Fruit fly (Drosophila melanogaster) whole organism, embryonic: ENCODE measurements around the gene CG9782.
A peak's percentile ranks its signal among the peaks of the same experiment; 100 is the strongest.

Experiments used
- Atf3 ChIP-seq: fragments of 200-800 bp; sonication (Bioruptor generic); optimal IDR thresholded peaks from 3 replicates; lab custom pipeline; 2016; ENCODE audit warnings: missing biosample characterization, missing genetic modification characterization
- Bteb2 ChIP-seq: fragments of 200-800 bp; sonication (Bioruptor generic); optimal IDR thresholded peaks from 2 replicates; lab custom pipeline; 2016; ENCODE audit warnings: missing biosample characterization, missing genetic modification characterization
- CG10147 ChIP-seq: fragments of 200-800 bp; sonication (Bioruptor generic); optimal IDR thresholded peaks from 2 replicates; lab custom pipeline; 2019; ENCODE audit warnings: missing biosample characterization, mild to moderate bottlenecking, missing genetic modification characterization, moderate library complexity
- CG11723 ChIP-seq: fragments of 200-800 bp; sonication (Bioruptor generic); optimal IDR thresholded peaks from 2 replicates; lab custom pipeline; 2017; ENCODE audit warnings: missing biosample characterization, mild to moderate bottlenecking, missing genetic modification characterization
- CG12219 ChIP-seq: fragments of 200-800 bp; sonication (Bioruptor generic); optimal IDR thresholded peaks from 3 replicates; lab custom pipeline; 2018; ENCODE audit warnings: missing biosample characterization, mild to moderate bottlenecking, missing genetic modification characterization
- CG1603 ChIP-seq: fragments of 200-800 bp; sonication (Bioruptor generic); optimal IDR thresholded peaks from 2 replicates; lab custom pipeline; 2019; ENCODE audit warnings: missing biosample characterization, mild to moderate bottlenecking, missing genetic modification characterization, moderate library complexity
- CG17361 ChIP-seq: fragments of 200-800 bp; sonication (Bioruptor generic); IDR thresholded peaks from 3 replicates; pipeline ENCODE4 v1.3.6; 2022; ENCODE audit warnings: missing biosample characterization, missing genetic modification characterization
- CG17385 ChIP-seq: fragments of 200-800 bp; sonication (Bioruptor generic); optimal IDR thresholded peaks from 3 replicates; lab custom pipeline; 2018; ENCODE audit warnings: missing biosample characterization, mild to moderate bottlenecking, missing genetic modification characterization
- CG17912 ChIP-seq: fragments of 200-800 bp; sonication (Bioruptor generic); optimal IDR thresholded peaks from 2 replicates; lab custom pipeline; 2018; ENCODE audit warnings: missing biosample characterization, mild to moderate bottlenecking, missing genetic modification characterization
- CG2199 ChIP-seq: fragments of 200-800 bp; sonication (Bioruptor generic); IDR thresholded peaks from 3 replicates; pipeline ENCODE4 v1.3.6; 2022; ENCODE audit warnings: missing biosample characterization, missing genetic modification characterization
- CG32532 ChIP-seq: fragments of 200-800 bp; sonication (Bioruptor generic); IDR thresholded peaks from 2 replicates; pipeline ENCODE4 v1.3.6; 2022; ENCODE audit warnings: missing biosample characterization, missing genetic modification characterization
- CG3726 ChIP-seq: fragments of 200-800 bp; sonication (Bioruptor generic); IDR thresholded peaks from 3 replicates; pipeline ENCODE4, ENCODE4 v1.3.6; 2022; ENCODE audit warnings: missing biosample characterization, missing genetic modification characterization
- CG4617 ChIP-seq: fragments of 200-800 bp; sonication (Bioruptor generic); optimal IDR thresholded peaks from 3 replicates; lab custom pipeline; 2016; ENCODE audit warnings: missing biosample characterization, missing genetic modification characterization, borderline replicate concordance
- CG4707 ChIP-seq: fragments of 200-800 bp; sonication (Bioruptor generic); optimal IDR thresholded peaks from 2 replicates; lab custom pipeline; 2018; ENCODE audit warnings: missing biosample characterization, mild to moderate bottlenecking, missing genetic modification characterization, moderate library complexity
- CG7963 ChIP-seq: fragments of 200-800 bp; sonication (Bioruptor generic); IDR thresholded peaks from 3 replicates; pipeline ENCODE4 v1.3.6; 2022; ENCODE audit warnings: missing biosample characterization, missing genetic modification characterization; ENCODE audit not compliant: partially characterized antibody
- CG8388 ChIP-seq: fragments of 200-800 bp; sonication (Bioruptor generic); optimal IDR thresholded peaks from 2 replicates; lab custom pipeline; 2019; ENCODE audit warnings: missing biosample characterization, mild to moderate bottlenecking, missing genetic modification characterization, moderate library complexity
- CG9727 ChIP-seq: fragments of 200-800 bp; sonication (Bioruptor generic); optimal IDR thresholded peaks from 3 replicates; lab custom pipeline; 2017; ENCODE audit warnings: missing biosample characterization, mild to moderate bottlenecking, missing genetic modification characterization
- Dll ChIP-seq: fragments of 200-800 bp; sonication (Bioruptor generic); IDR thresholded peaks from 4 replicates; pipeline ENCODE4 v1.3.6; 2022; ENCODE audit warnings: missing biosample characterization, missing genetic modification characterization; ENCODE audit not compliant: partially characterized antibody
- Doc3 ChIP-seq: fragments of 200-800 bp; sonication (Bioruptor generic); IDR thresholded peaks from 3 replicates; pipeline ENCODE4 v1.3.6; 2022; ENCODE audit warnings: missing biosample characterization, missing genetic modification characterization; ENCODE audit not compliant: partially characterized antibody
- E2f1 ChIP-seq: fragments of 200-800 bp; sonication (Bioruptor generic); IDR thresholded peaks from 2 replicates; pipeline ENCODE4 v1.3.6; 2022; ENCODE audit warnings: missing biosample characterization, missing genetic modification characterization
- Gug ChIP-seq: fragments of 200-800 bp; sonication (Bioruptor generic); IDR thresholded peaks from 4 replicates; pipeline ENCODE4 v1.3.6; 2022; ENCODE audit warnings: missing biosample characterization, missing genetic modification characterization
- HLH4C ChIP-seq: fragments of 200-800 bp; sonication (Bioruptor generic); IDR thresholded peaks from 3 replicates; pipeline ENCODE4 v1.3.6; 2022; ENCODE audit warnings: missing biosample characterization, missing genetic modification characterization; ENCODE audit not compliant: partially characterized antibody
- Hr78 ChIP-seq, 2 experiments: fragments of 200-800 bp in 1 of 2; fragments of >200 bp in 1 of 2; sonication (Bioruptor generic) in 1 of 2; optimal IDR thresholded peaks; 2 replicates each; lab custom pipeline; 2017 to 2019; ENCODE audit warnings: missing biosample characterization in 2 of 2, missing genetic modification characterization in 2 of 2, mild to moderate bottlenecking in 1 of 2, moderate library complexity in 1 of 2
- Mad ChIP-seq: fragments of 200-800 bp; sonication (Bioruptor generic); optimal IDR thresholded peaks from 2 replicates; lab custom pipeline; 2016; ENCODE audit warnings: missing biosample characterization, missing genetic modification characterization
- Med ChIP-seq: fragments of 200-800 bp; sonication (Bioruptor generic); peaks from one replicate; lab custom pipeline; 2016; ENCODE audit warnings: missing biosample characterization, missing genetic modification characterization, mild to moderate bottlenecking, inconsistent platforms, moderate library complexity
- Nf-YB ChIP-seq: fragments of 200-800 bp; sonication (Bioruptor generic); optimal IDR thresholded peaks from 3 replicates; lab custom pipeline; 2019; ENCODE audit warnings: missing biosample characterization, mild to moderate bottlenecking, missing genetic modification characterization, moderate library complexity
- Rfx ChIP-seq: fragments of 200-800 bp; sonication (Bioruptor generic); IDR thresholded peaks from 2 replicates; pipeline ENCODE4 v1.3.6; 2022; ENCODE audit warnings: missing biosample characterization, missing genetic modification characterization
- Trl ChIP-seq, 3 experiments: fragments of >200 bp in 2 of 3; fragments of 200-800 bp in 1 of 3; sonication (Bioruptor generic) in 1 of 3; optimal IDR thresholded peaks; 2 replicates in 1 of 3; 3 replicates in 2 of 3; lab custom pipeline; 2016 to 2017; ENCODE audit warnings: missing biosample characterization in 1 of 3, missing genetic modification characterization in 1 of 3
- Xrp1 ChIP-seq: fragments of 200-800 bp; sonication (Bioruptor generic); IDR thresholded peaks from 2 replicates; pipeline ENCODE4 v1.3.6; 2022; ENCODE audit warnings: missing biosample characterization, missing genetic modification characterization
- chinmo ChIP-seq: fragments of 200-800 bp; sonication (Bioruptor generic); IDR thresholded peaks from 4 replicates; pipeline ENCODE4 v1.3.6; 2022; ENCODE audit warnings: missing biosample characterization, missing genetic modification characterization; ENCODE audit not compliant: partially characterized antibody
- dan ChIP-seq: fragments of 200-800 bp; sonication (Bioruptor generic); IDR thresholded peaks from 2 replicates; pipeline ENCODE4 v1.3.6; 2022; ENCODE audit warnings: missing biosample characterization, missing genetic modification characterization
- exex ChIP-seq: fragments of 200-800 bp; sonication (Bioruptor generic); optimal IDR thresholded peaks from 4 replicates; lab custom pipeline; 2018; ENCODE audit warnings: missing biosample characterization, mild to moderate bottlenecking, missing genetic modification characterization, moderate library complexity
- gcm ChIP-seq: fragments of 200-800 bp; sonication (Bioruptor generic); optimal IDR thresholded peaks from 2 replicates; lab custom pipeline; 2019; ENCODE audit warnings: missing biosample characterization, mild to moderate bottlenecking, missing genetic modification characterization, moderate library complexity
- hb ChIP-seq: fragments of 200-800 bp; sonication (Bioruptor generic); IDR thresholded peaks from 3 replicates; pipeline ENCODE4 v1.3.6; 2022; ENCODE audit warnings: missing biosample characterization, missing genetic modification characterization; ENCODE audit not compliant: partially characterized antibody
- lilli ChIP-seq: fragments of 200-800 bp; sonication (Bioruptor generic); optimal IDR thresholded peaks from 3 replicates; lab custom pipeline; 2016; ENCODE audit warnings: missing biosample characterization, missing genetic modification characterization
- nerfin-2 ChIP-seq: fragments of 200-800 bp; sonication (Bioruptor generic); IDR thresholded peaks from 2 replicates; pipeline ENCODE4 v1.3.6; 2022; ENCODE audit warnings: missing biosample characterization, missing genetic modification characterization; ENCODE audit not compliant: partially characterized antibody
- peb ChIP-seq: fragments of 200-800 bp; sonication (Bioruptor generic); IDR thresholded peaks from 2 replicates; pipeline ENCODE4 v1.3.6; 2022; ENCODE audit warnings: missing biosample characterization, missing genetic modification characterization
- phol ChIP-seq: fragments of 200-800 bp; sonication (Bioruptor generic); optimal IDR thresholded peaks from 3 replicates; lab custom pipeline; 2018; ENCODE audit warnings: missing biosample characterization, mild to moderate bottlenecking, missing genetic modification characterization, moderate library complexity
- row ChIP-seq: fragments of 200-800 bp; sonication (Bioruptor generic); IDR thresholded peaks from 3 replicates; pipeline ENCODE4 v1.3.6; 2022; ENCODE audit warnings: missing biosample characterization, missing genetic modification characterization
- shn ChIP-seq: fragments of 200-800 bp; sonication (Bioruptor generic); optimal IDR thresholded peaks from 3 replicates; lab custom pipeline; 2016; ENCODE audit warnings: missing biosample characterization, missing genetic modification characterization
- sna ChIP-seq: fragments of 200-800 bp; sonication (Bioruptor generic); IDR thresholded peaks from 2 replicates; pipeline ENCODE4 v1.3.6; 2022; ENCODE audit warnings: missing biosample characterization, missing genetic modification characterization; ENCODE audit not compliant: partially characterized antibody
- sr ChIP-seq: fragments of 200-800 bp; sonication (Bioruptor generic); IDR thresholded peaks from 3 replicates; pipeline ENCODE4 v1.3.6; 2022; ENCODE audit warnings: missing biosample characterization, missing genetic modification characterization
- sug ChIP-seq: fragments of 200-800 bp; optimal IDR thresholded peaks from 2 replicates; lab custom pipeline; 2019; ENCODE audit warnings: missing biosample characterization, mild to moderate bottlenecking, missing genetic modification characterization, moderate library complexity
- tgo ChIP-seq: fragments of 200-800 bp; sonication (Bioruptor generic); IDR thresholded peaks from 3 replicates; pipeline ENCODE4 v1.3.6; 2022; ENCODE audit warnings: missing biosample characterization, missing genetic modification characterization
- tna ChIP-seq: fragments of 200-800 bp; sonication (Bioruptor generic); IDR thresholded peaks from 2 replicates; pipeline ENCODE4 v1.3.6; 2022; ENCODE audit warnings: missing biosample characterization, missing genetic modification characterization; ENCODE audit not compliant: partially characterized antibody
- vnd ChIP-seq: fragments of 200-800 bp; sonication (Bioruptor generic); IDR thresholded peaks from 3 replicates; pipeline ENCODE4 v1.3.6; 2022; ENCODE audit warnings: missing biosample characterization, missing genetic modification characterization; ENCODE audit not compliant: partially characterized antibody
- vvl ChIP-seq: fragments of 200-800 bp; sonication (Bioruptor generic); IDR thresholded peaks from 2 replicates; pipeline ENCODE4 v1.3.6; 2022; ENCODE audit warnings: missing biosample characterization, missing genetic modification characterization
- zen2 ChIP-seq: fragments of 200-800 bp; sonication (Bioruptor generic); IDR thresholded peaks from 3 replicates; pipeline ENCODE4 v1.3.6; 2022; ENCODE audit warnings: missing biosample characterization, missing genetic modification characterization; ENCODE audit not compliant: partially characterized antibody

Gene CG9782

dm6 chrX:16595411-16595810 lies 26.0 kb downstream of the CG9782 start:
- TF ChIP-seq CG8388 (GFP tag; lab: Kevin White, UChicago) (no peak), shn (no peak), gcm (GFP tag; lab: Kevin White, UChicago) (peak; percentile 57), Mad (GFP tag; lab: Kevin White, UChicago) (no peak), Hr78 (GFP tag; optimal IDR thresholded peaks at IDR 0.05; lab: Kevin White, UChicago) (no peak), vvl (peak; percentile 54; the same call in 1 of the 2 replicates), CG4707 (GFP tag; lab: Kevin White, UChicago) (peak; percentile 68), lilli (no peak), CG3726 (no peak), CG9727 (GFP tag; lab: Kevin White, UChicago) (no peak), Doc3 (GFP tag; lab: Robert Waterston, UW) (no peak), tgo (no peak), hb (GFP tag; lab: Robert Waterston, UW) (no peak), exex (tag; lab: Kevin White, UChicago) (peak; percentile 1), CG4617 (GFP tag; lab: Kevin White, UChicago) (no peak), phol (tag; lab: Kevin White, UChicago) (no peak), Trl (optimal IDR thresholded peaks at IDR 0.05; lab: Kevin White, UChicago) (no peak), Trl (GFP tag; optimal IDR thresholded peaks at IDR 0.05; lab: Kevin White, UChicago) (no peak), Gug (no peak), Nf-YB (no peak), Xrp1 (GFP tag; lab: Robert Waterston, UW) (0 out of 2 replicates have a peak, but pooled peaks have one; percentile 27), Bteb2 (GFP tag; lab: Kevin White, UChicago) (no peak), Med (GFP tag; lab: Kevin White, UChicago) (peak; percentile 27), CG11723 (GFP tag; lab: Kevin White, UChicago) (no peak), CG2199 (GFP tag; lab: Robert Waterston, UW) (no peak), sug (tag; lab: Kevin White, UChicago) (peak; percentile 24), peb (GFP tag; lab: Robert Waterston, UW) (no peak), dan (no peak), zen2 (GFP tag; lab: Robert Waterston, UW) (no peak), HLH4C (GFP tag; lab: Robert Waterston, UW) (0 out of 3 replicates have a peak, but pooled peaks have one; percentile 14), CG1603 (tag; lab: Kevin White, UChicago) (no peak), row (GFP tag; lab: Robert Waterston, UW) (0 out of 3 replicates have a peak, but pooled peaks have one; percentile 12), sr (no peak), Rfx (GFP tag; lab: Robert Waterston, UW) (0 out of 2 replicates have a peak, but pooled peaks have one; percentile 8), CG17385 (GFP tag; lab: Kevin White, UChicago) (no peak), chinmo (0 out of 4 replicates have a peak, but pooled peaks have one; percentile 38), CG32532 (GFP tag; lab: Robert Waterston, UW) (peak; percentile 23; the same call in 1 of the 2 replicates)

dm6 chrX:16593418-16593817 lies 28.0 kb downstream of the CG9782 start, which contains the start of the genes SMC3 and Ubc7:
Gene SMC3 (minus strand): TSS chrX:16593439.
Gene Ubc7 (plus strand): TSS chrX:16593677.
- TF ChIP-seq Dll (GFP tag; lab: Robert Waterston, UW) (peak; percentile 94), row (GFP tag; lab: Robert Waterston, UW) (0 out of 3 replicates have a peak, but pooled peaks have one; percentile 17), Med (GFP tag; lab: Kevin White, UChicago) (peak; percentile 70), sna (GFP tag; lab: Robert Waterston, UW) (peak; percentile 92), CG9727 (GFP tag; lab: Kevin White, UChicago) (no peak), CG7963 (GFP tag; lab: Robert Waterston, UW) (peak; percentile 86), shn (no peak), vnd (GFP tag; lab: Robert Waterston, UW) (peak; percentile 96), CG12219 (GFP tag; lab: Kevin White, UChicago) (no peak), CG17912 (GFP tag; lab: Kevin White, UChicago) (no peak), sug (tag; lab: Kevin White, UChicago) (peak; percentile 27), nerfin-2 (GFP tag; lab: Robert Waterston, UW) (peak; percentile 97), E2f1 (GFP tag; lab: Robert Waterston, UW) (no peak), CG17361 (peak; percentile 27; the same call in 1 of the 3 replicates), HLH4C (GFP tag; lab: Robert Waterston, UW) (peak; percentile 98), tna (GFP tag; lab: Robert Waterston, UW) (peak; percentile 91), CG10147 (GFP tag; lab: Kevin White, UChicago) (peak; percentile 20), Atf3 (no peak)
